Worm (Caenorhabditis elegans): ENCODE measurements around the gene F59F5.5.

DNA sequence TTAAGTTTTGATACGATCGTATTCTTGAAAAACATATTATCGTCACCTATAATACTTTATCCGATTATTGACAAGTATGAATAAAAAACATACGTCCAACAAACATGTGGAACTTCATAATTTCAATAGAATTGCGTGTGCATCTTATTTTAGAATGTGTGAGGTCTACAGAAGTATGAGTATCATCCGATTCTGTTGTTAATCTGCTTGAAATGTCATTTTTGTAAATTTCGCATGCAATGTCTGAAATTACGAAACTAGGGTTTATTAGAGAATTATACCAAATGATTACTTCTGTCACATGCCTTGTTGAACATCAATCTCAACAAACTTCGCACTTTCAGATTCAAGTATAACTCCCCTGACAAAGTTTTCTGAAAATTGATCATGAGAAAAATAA, 4.0 kb upstream of the F59F5.5 start:
- TF ChIP-seq daf-12 (tag; optimal IDR thresholded peaks at IDR 0.05) (no peak), nhr-77 (tag; optimal IDR thresholded peaks at IDR 0.05) (no peak), fkh-2 (tag; optimal IDR thresholded peaks at IDR 0.05) (no peak), fos-1 (tag; optimal IDR thresholded peaks at IDR 0.05) (no peak), ztf-11 (tag; optimal IDR thresholded peaks at IDR 0.05) (no peak), ama-1 (optimal IDR thresholded peaks at IDR 0.05) (no peak), nhr-11 (tag; optimal IDR thresholded peaks at IDR 0.05) (no peak), egl-5 (tag; optimal IDR thresholded peaks at IDR 0.05) (no peak)
